Fruit fly (Drosophila melanogaster) whole organism, prepupa: ENCODE results near the gene CG33090.
A peak's percentile ranks its signal among the peaks of the same experiment; 100 is the strongest.

Source experiments
- Blimp-1 ChIP-seq: fragments of 200-800 bp; sonication (Bioruptor generic); optimal IDR thresholded peaks from 3 replicates; lab custom pipeline; 2017; ENCODE audit warnings: missing biosample characterization, missing genetic modification characterization, mild to moderate bottlenecking, moderate library complexity, missing genetic modification reagents
- CG10631 ChIP-seq: fragments of 200-800 bp; sonication (Bioruptor generic); optimal IDR thresholded peaks from 2 replicates; lab custom pipeline; 2016; ENCODE audit warnings: missing biosample characterization, missing genetic modification characterization
- CG11294 ChIP-seq: fragments of 200-800 bp; sonication (Bioruptor generic); IDR thresholded peaks from 2 replicates; pipeline ENCODE4 v1.3.6; 2022; ENCODE audit warnings: missing biosample characterization, missing genetic modification characterization
- CG11762 ChIP-seq: fragments of 200-800 bp; sonication (Bioruptor generic); optimal IDR thresholded peaks from 3 replicates; lab custom pipeline; 2016; ENCODE audit warnings: missing biosample characterization, missing genetic modification characterization; ENCODE audit not compliant: insufficient read depth
- CG11902 ChIP-seq: fragments of 200-800 bp; sonication (Bioruptor generic); optimal IDR thresholded peaks from 3 replicates; lab custom pipeline; 2016; ENCODE audit warnings: missing biosample characterization, missing genetic modification characterization
- CG15336 ChIP-seq: fragments of 200-800 bp; sonication (Bioruptor generic); IDR thresholded peaks from 2 replicates; pipeline ENCODE4 v1.3.6; 2022; ENCODE audit warnings: missing biosample characterization, missing genetic modification characterization
- CG1621 ChIP-seq: fragments of 200-800 bp; sonication (Bioruptor generic); optimal IDR thresholded peaks from 3 replicates; lab custom pipeline; 2018; ENCODE audit warnings: missing biosample characterization, mild to moderate bottlenecking, missing genetic modification characterization
- CG31627 ChIP-seq: fragments of 200-800 bp; sonication (Bioruptor generic); optimal IDR thresholded peaks from 3 replicates; lab custom pipeline; 2016; ENCODE audit warnings: missing biosample characterization, missing genetic modification characterization
- CG32006 ChIP-seq: fragments of 200-800 bp; sonication (Bioruptor generic); optimal IDR thresholded peaks from 3 replicates; lab custom pipeline; 2017; ENCODE audit warnings: missing biosample characterization, mild to moderate bottlenecking, missing genetic modification characterization
- CG34406 ChIP-seq: fragments of 200-800 bp; sonication (Bioruptor generic); optimal IDR thresholded peaks from 3 replicates; lab custom pipeline; 2016; ENCODE audit warnings: missing biosample characterization, missing genetic modification characterization
- CG4318 ChIP-seq: fragments of 200-800 bp; sonication (Bioruptor generic); optimal IDR thresholded peaks from 3 replicates; lab custom pipeline; 2017; ENCODE audit warnings: missing biosample characterization, mild to moderate bottlenecking, missing genetic modification characterization
- CG6163 ChIP-seq: fragments of 200-800 bp; sonication (Bioruptor generic); IDR thresholded peaks from 3 replicates; pipeline ENCODE4 v1.3.6; 2022; ENCODE audit warnings: missing biosample characterization, missing genetic modification characterization
- CG6276 ChIP-seq: fragments of 200-800 bp; sonication (Bioruptor generic); optimal IDR thresholded peaks from 2 replicates; lab custom pipeline; 2017; ENCODE audit warnings: missing biosample characterization, mild to moderate bottlenecking, missing genetic modification characterization
- CG7368 ChIP-seq: fragments of 200-800 bp; sonication (Bioruptor generic); optimal IDR thresholded peaks from 3 replicates; lab custom pipeline; 2016; ENCODE audit warnings: missing biosample characterization, missing genetic modification characterization
- CG8119 ChIP-seq: fragments of 200-800 bp; sonication (Bioruptor generic); IDR thresholded peaks from 3 replicates; pipeline ENCODE4 v1.3.6; 2022; ENCODE audit warnings: missing biosample characterization, missing genetic modification characterization
- CG8632 ChIP-seq: fragments of 200-800 bp; sonication (Bioruptor generic); optimal IDR thresholded peaks from 3 replicates; lab custom pipeline; 2016; ENCODE audit warnings: missing biosample characterization, missing genetic modification characterization
- Eip75B ChIP-seq: fragments of 200-800 bp; sonication (Bioruptor generic); optimal IDR thresholded peaks from 3 replicates; lab custom pipeline; 2016; ENCODE audit warnings: missing biosample characterization, missing genetic modification characterization
- Eip78C ChIP-seq: fragments of 200-800 bp; sonication (Bioruptor generic); peaks from one replicate; lab custom pipeline; 2016; ENCODE audit warnings: missing biosample characterization, missing genetic modification characterization
- Eip93F ChIP-seq: fragments of 200-800 bp; sonication (Bioruptor generic); optimal IDR thresholded peaks from 2 replicates; lab custom pipeline; 2016; ENCODE audit warnings: missing biosample characterization, mild to moderate bottlenecking, missing genetic modification characterization
- Ets21C ChIP-seq: fragments of 200-800 bp; sonication (Bioruptor generic); optimal IDR thresholded peaks from 3 replicates; lab custom pipeline; 2016; ENCODE audit warnings: missing biosample characterization, missing genetic modification characterization
- Gug ChIP-seq: fragments of 200-800 bp; sonication (Bioruptor generic); IDR thresholded peaks from 2 replicates; pipeline ENCODE4 v1.3.6; 2022; ENCODE audit warnings: missing biosample characterization, missing genetic modification characterization
- Hr39 ChIP-seq: fragments of 200-800 bp; sonication (Bioruptor generic); optimal IDR thresholded peaks from 2 replicates; lab custom pipeline; 2016; ENCODE audit warnings: missing biosample characterization, missing genetic modification characterization
- Hr4 ChIP-seq: fragments of 200-800 bp; sonication (Bioruptor generic); optimal IDR thresholded peaks from 3 replicates; lab custom pipeline; 2016; ENCODE audit warnings: missing biosample characterization, missing genetic modification characterization
- Lpt ChIP-seq: fragments of 200-800 bp; sonication (Bioruptor generic); optimal IDR thresholded peaks from 3 replicates; lab custom pipeline; 2016; ENCODE audit warnings: missing biosample characterization, missing genetic modification characterization
- OdsH ChIP-seq: fragments of 200-800 bp; sonication (Bioruptor generic); optimal IDR thresholded peaks from 3 replicates; lab custom pipeline; 2016; ENCODE audit warnings: missing biosample characterization, missing genetic modification characterization
- Sox102F ChIP-seq: fragments of 200-800 bp; sonication (Bioruptor generic); optimal IDR thresholded peaks from 2 replicates; lab custom pipeline; 2016; ENCODE audit warnings: missing biosample characterization, mild to moderate bottlenecking, missing genetic modification characterization
- Sox14 ChIP-seq: fragments of 200-800 bp; sonication (Bioruptor generic); optimal IDR thresholded peaks from 3 replicates; lab custom pipeline; 2016; ENCODE audit warnings: missing biosample characterization, missing genetic modification characterization
- Sox15 ChIP-seq: fragments of 200-800 bp; sonication (Bioruptor generic); optimal IDR thresholded peaks from 3 replicates; lab custom pipeline; 2016; ENCODE audit warnings: missing biosample characterization, missing genetic modification characterization
- achi ChIP-seq: fragments of 200-800 bp; sonication (Bioruptor generic); optimal IDR thresholded peaks from 3 replicates; lab custom pipeline; 2016; ENCODE audit warnings: missing biosample characterization, missing genetic modification characterization
- acj6 ChIP-seq: fragments of 200-800 bp; sonication (Bioruptor generic); optimal IDR thresholded peaks from 3 replicates; lab custom pipeline; 2016; ENCODE audit warnings: missing biosample characterization, missing genetic modification characterization
- cyc ChIP-seq: fragments of 200-800 bp; sonication (Bioruptor generic); optimal IDR thresholded peaks from 3 replicates; lab custom pipeline; 2016; ENCODE audit warnings: missing biosample characterization, missing genetic modification characterization
- dac ChIP-seq: fragments of 200-800 bp; sonication (Bioruptor generic); optimal IDR thresholded peaks from 2 replicates; lab custom pipeline; 2017; ENCODE audit warnings: missing biosample characterization, mild to moderate bottlenecking, missing genetic modification characterization
- dsx ChIP-seq: fragments of 200-800 bp; optimal IDR thresholded peaks from 3 replicates; lab custom pipeline; 2019; ENCODE audit warnings: missing biosample characterization, mild to moderate bottlenecking, missing genetic modification characterization, moderate library complexity; ENCODE audit not compliant: poor library complexity, severe bottlenecking
- eg ChIP-seq: fragments of 200-800 bp; sonication (Bioruptor generic); IDR thresholded peaks from 3 replicates; pipeline ENCODE4 v1.3.6; 2022; ENCODE audit warnings: missing biosample characterization, missing genetic modification characterization
- fd59A ChIP-seq: fragments of 200-800 bp; sonication (Bioruptor generic); optimal IDR thresholded peaks from 2 replicates; lab custom pipeline; 2017; ENCODE audit warnings: missing biosample characterization, mild to moderate bottlenecking, missing genetic modification characterization, missing genetic modification reagents
- net ChIP-seq: fragments of 200-800 bp; sonication (Bioruptor generic); optimal IDR thresholded peaks from 3 replicates; lab custom pipeline; 2016; ENCODE audit warnings: missing biosample characterization, missing genetic modification characterization
- pdm3 ChIP-seq: fragments of 200-800 bp; sonication (Bioruptor generic); optimal IDR thresholded peaks from 3 replicates; lab custom pipeline; 2016; ENCODE audit warnings: missing biosample characterization, missing genetic modification characterization
- salr ChIP-seq, 2 experiments: fragments of 200-800 bp; sonication (Bioruptor generic); optimal IDR thresholded peaks; 3 replicates each; lab custom pipeline; 2016 to 2018; ENCODE audit warnings: missing biosample characterization in 2 of 2, missing genetic modification characterization in 2 of 2, mild to moderate bottlenecking in 1 of 2
- spab ChIP-seq: fragments of 200-800 bp; sonication (Bioruptor generic); optimal IDR thresholded peaks from 2 replicates; lab custom pipeline; 2017; ENCODE audit warnings: missing biosample characterization, mild to moderate bottlenecking, missing genetic modification characterization, missing genetic modification reagents
- vri ChIP-seq: fragments of 200-800 bp; sonication (Bioruptor generic); optimal IDR thresholded peaks from 3 replicates; lab custom pipeline; 2016; ENCODE audit warnings: missing biosample characterization, mild to moderate bottlenecking, missing genetic modification characterization

Gene CG33090

DNA sequence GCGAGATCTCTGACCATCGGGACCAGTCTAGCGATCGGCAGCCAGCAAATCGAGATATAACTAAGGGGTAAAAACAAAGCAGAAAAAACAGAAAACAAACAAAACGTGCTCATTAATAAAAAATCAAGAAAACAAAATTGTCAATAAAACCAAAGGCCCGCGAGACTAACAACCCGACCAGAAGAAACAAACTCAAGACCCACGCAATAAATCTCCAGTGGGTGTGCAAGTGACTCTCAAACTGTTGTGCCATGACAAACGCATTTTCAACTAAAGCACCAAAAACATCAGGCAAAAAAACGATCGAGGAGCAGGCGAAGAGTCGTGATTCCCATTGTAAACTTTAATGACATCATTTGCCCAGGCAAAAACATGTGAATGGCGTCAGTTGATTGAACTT lies 16.0 kb upstream of the CG33090 start:
- TF ChIP-seq Sox15 (GFP tag; lab: Kevin White, UChicago) = no peak
- TF ChIP-seq Eip75B (GFP tag; lab: Kevin White, UChicago) = no peak
- TF ChIP-seq CG11762 (GFP tag; lab: Kevin White, UChicago) = no peak
- no peak for TF ChIP-seq Ets21C (GFP tag; lab: Kevin White, UChicago)
- no peak for TF ChIP-seq CG31627 (GFP tag; lab: Kevin White, UChicago)
- TF ChIP-seq CG11902 (GFP tag; lab: Kevin White, UChicago) = no peak
- no peak for TF ChIP-seq Gug (GFP tag; lab: Robert Waterston, UW)
- TF ChIP-seq Sox14 = no peak
- no peak for TF ChIP-seq fd59A (GFP tag; lab: Kevin White, UChicago)
- TF ChIP-seq CG4318 (GFP tag; lab: Kevin White, UChicago) = no peak
- no peak for TF ChIP-seq CG32006
- TF ChIP-seq dac (GFP tag; lab: Kevin White, UChicago) = no peak
- TF ChIP-seq Lpt (GFP tag; lab: Kevin White, UChicago) = no peak
- TF ChIP-seq CG6163 = no peak
- no peak for TF ChIP-seq OdsH
- no peak for TF ChIP-seq CG1621 (tag; lab: Kevin White, UChicago)
- TF ChIP-seq, all 60 proteins: peak for 0

DNA sequence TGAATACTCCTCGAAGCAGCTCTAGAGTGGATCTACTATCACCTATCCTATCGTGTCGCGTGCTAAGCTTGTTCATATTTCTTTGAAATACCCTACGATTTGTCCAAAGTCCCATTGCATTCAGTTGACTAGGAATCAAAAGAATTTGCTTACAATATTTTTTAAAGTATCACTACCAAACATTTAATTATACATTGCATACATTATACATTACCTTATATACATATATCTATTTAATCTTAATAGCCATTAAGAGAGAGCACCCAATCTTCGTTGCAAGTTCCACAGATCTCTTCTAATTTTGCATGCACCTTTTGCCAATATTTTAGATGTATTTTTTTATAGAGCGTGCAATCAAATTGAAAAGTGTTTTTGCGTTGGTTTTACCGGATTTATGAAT lies 15.4 kb upstream of the CG33090 start:
- TF ChIP-seq Lpt (GFP tag; lab: Kevin White, UChicago) = peak; percentile 73
- TF ChIP-seq Eip93F (GFP tag; lab: Kevin White, UChicago) = no peak
- no peak for TF ChIP-seq cyc (GFP tag; lab: Kevin White, UChicago)
- TF ChIP-seq dsx (GFP tag; lab: Kevin White, UChicago) = no peak
- TF ChIP-seq salr (GFP tag; optimal IDR thresholded peaks at IDR 0.05; lab: Kevin White, UChicago) = peak in 1 of 2 experiments; percentile 40
- peak; percentile 81 for TF ChIP-seq Hr4 (GFP tag; lab: Kevin White, UChicago)
- no peak for TF ChIP-seq CG8632 (GFP tag; lab: Kevin White, UChicago)
- TF ChIP-seq spab (GFP tag; lab: Kevin White, UChicago) = no peak
- TF ChIP-seq net (GFP tag; lab: Kevin White, UChicago) = no peak
- peak; percentile 43; the same call in 1 of the 3 replicates for TF ChIP-seq CG6163
- peak; percentile 1 for TF ChIP-seq pdm3 (GFP tag; lab: Kevin White, UChicago)
- TF ChIP-seq CG34406 = no peak
- TF ChIP-seq eg (GFP tag; lab: Robert Waterston, UW) = peak; percentile 80; the same call in 2 of the 3 replicates
- TF ChIP-seq achi (GFP tag; lab: Kevin White, UChicago) = peak; percentile 40
- peak; percentile 87 for TF ChIP-seq CG15336 (GFP tag; lab: Robert Waterston, UW)
- no peak for TF ChIP-seq Hr39 (GFP tag; lab: Kevin White, UChicago)
- no peak for TF ChIP-seq Blimp-1 (GFP tag; lab: Kevin White, UChicago)
- TF ChIP-seq CG10631 (GFP tag; lab: Kevin White, UChicago) = peak; percentile 9
- TF ChIP-seq vri = no peak
- peak; percentile 72 for TF ChIP-seq CG6276 (GFP tag; lab: Kevin White, UChicago)
- TF ChIP-seq CG7368 (GFP tag; lab: Kevin White, UChicago) = no peak
- no peak for TF ChIP-seq Eip78C
- TF ChIP-seq dac (GFP tag; lab: Kevin White, UChicago) = peak; percentile 30
- peak; percentile 85 for TF ChIP-seq CG8119 (GFP tag; lab: Robert Waterston, UW)
- TF ChIP-seq CG32006 = peak; percentile 87
- TF ChIP-seq CG4318 (GFP tag; lab: Kevin White, UChicago) = peak; percentile 75
- no peak for TF ChIP-seq Sox14
- TF ChIP-seq Gug (GFP tag; lab: Robert Waterston, UW) = peak; percentile 42
- TF ChIP-seq CG11294 (GFP tag; lab: Robert Waterston, UW) = no peak
- no peak for TF ChIP-seq Sox102F (GFP tag; lab: Kevin White, UChicago)
- no peak for TF ChIP-seq acj6 (GFP tag; lab: Kevin White, UChicago)
- TF ChIP-seq, all 60 proteins: peak for 15
